Fruit fly (Drosophila melanogaster) whole organism, embryonic: Measurements from ENCODE around the gene CG42554.

Experiments
- CG10209 ChIP-seq: fragments of 200-800 bp; sonication (Bioruptor generic); optimal IDR thresholded peaks from 3 replicates; lab custom pipeline; 2017; ENCODE audit warnings: missing biosample characterization, mild to moderate bottlenecking, missing genetic modification characterization, missing genetic modification reagents
- CG10979 ChIP-seq: fragments of 200-800 bp; sonication (Bioruptor generic); optimal IDR thresholded peaks from 2 replicates; lab custom pipeline; 2018; ENCODE audit warnings: missing biosample characterization, mild to moderate bottlenecking, missing genetic modification characterization, moderate library complexity
- CG11504 ChIP-seq: fragments of 200-800 bp; sonication (Bioruptor generic); optimal IDR thresholded peaks from 3 replicates; lab custom pipeline; 2019; ENCODE audit warnings: missing biosample characterization, mild to moderate bottlenecking, missing genetic modification characterization, moderate library complexity
- CG11696 ChIP-seq: fragments of 200-800 bp; sonication (Bioruptor generic); IDR thresholded peaks from 2 replicates; pipeline ENCODE4 v1.3.6; 2022; ENCODE audit warnings: missing biosample characterization, missing genetic modification characterization
- CG12236 ChIP-seq: fragments of 200-800 bp; sonication (Bioruptor generic); optimal IDR thresholded peaks from 2 replicates; lab custom pipeline; 2016; ENCODE audit warnings: missing biosample characterization, missing genetic modification characterization
- CG12659 ChIP-seq: fragments of 200-800 bp; sonication (Bioruptor generic); optimal IDR thresholded peaks from 3 replicates; lab custom pipeline; 2017; ENCODE audit warnings: mild to moderate bottlenecking, missing biosample characterization, missing genetic modification reagents, missing genetic modification characterization
- CG12769 ChIP-seq: fragments of 200-800 bp; sonication (Bioruptor generic); optimal IDR thresholded peaks from 2 replicates; lab custom pipeline; 2019; ENCODE audit warnings: missing biosample characterization, mild to moderate bottlenecking, missing genetic modification characterization, moderate library complexity
- CG13287 ChIP-seq: fragments of 200-800 bp; sonication (Bioruptor generic); IDR thresholded peaks from 2 replicates; pipeline ENCODE4 v1.3.6; 2022; ENCODE audit warnings: missing biosample characterization, missing genetic modification characterization; ENCODE audit not compliant: partially characterized antibody
- CG13624 ChIP-seq: fragments of 200-800 bp; sonication (Bioruptor generic); optimal IDR thresholded peaks from 2 replicates; lab custom pipeline; 2016; ENCODE audit warnings: missing biosample characterization, missing genetic modification characterization
- CG15514 ChIP-seq: fragments of 200-800 bp; sonication (Bioruptor generic); optimal IDR thresholded peaks from 3 replicates; lab custom pipeline; 2017; ENCODE audit warnings: missing biosample characterization, missing genetic modification characterization, mild to moderate bottlenecking, moderate library complexity, missing genetic modification reagents
- CG17186 ChIP-seq: fragments of 200-800 bp; sonication (Bioruptor generic); optimal IDR thresholded peaks from 3 replicates; lab custom pipeline; 2017; ENCODE audit warnings: missing biosample characterization, missing genetic modification reagents, missing genetic modification characterization
- CG30020 ChIP-seq: fragments of 200-800 bp; optimal IDR thresholded peaks from 2 replicates; lab custom pipeline; 2019; ENCODE audit warnings: missing biosample characterization, mild to moderate bottlenecking, missing genetic modification characterization, moderate library complexity
- CG4360 ChIP-seq: fragments of 200-800 bp; sonication (Bioruptor generic); IDR thresholded peaks from 2 replicates; pipeline ENCODE4 v1.3.6; 2022; ENCODE audit warnings: missing biosample characterization, missing genetic modification characterization
- CG7271 ChIP-seq: fragments of 200-800 bp; sonication (Bioruptor generic); optimal IDR thresholded peaks from 2 replicates; lab custom pipeline; 2018; ENCODE audit warnings: missing biosample characterization, mild to moderate bottlenecking, missing genetic modification characterization, moderate library complexity
- E2f1 ChIP-seq: fragments of 200-800 bp; sonication (Bioruptor generic); IDR thresholded peaks from 2 replicates; pipeline ENCODE4 v1.3.6; 2022; ENCODE audit warnings: missing biosample characterization, missing genetic modification characterization
- HLH3B ChIP-seq: fragments of 200-800 bp; sonication (Bioruptor generic); IDR thresholded peaks from 2 replicates; pipeline ENCODE4 v1.3.6; 2022; ENCODE audit warnings: missing biosample characterization, missing genetic modification characterization
- Hr51 ChIP-seq, 2 experiments: fragments of 200-800 bp; sonication (Bioruptor generic); optimal IDR thresholded peaks; 2 replicates in 1 of 2; 3 replicates in 1 of 2; lab custom pipeline; 2016 to 2018; ENCODE audit warnings: missing biosample characterization in 2 of 2, missing genetic modification characterization in 2 of 2, mild to moderate bottlenecking in 1 of 2, moderate library complexity in 1 of 2
- MESR4 ChIP-seq: fragments of 200-800 bp; sonication (Bioruptor generic); optimal IDR thresholded peaks from 2 replicates; lab custom pipeline; 2018; ENCODE audit warnings: missing biosample characterization, mild to moderate bottlenecking, missing genetic modification characterization, moderate library complexity
- Meics ChIP-seq: fragments of 200-800 bp; sonication (Bioruptor generic); optimal IDR thresholded peaks from 2 replicates; lab custom pipeline; 2017; ENCODE audit warnings: missing biosample characterization, mild to moderate bottlenecking, missing genetic modification characterization
- Trl ChIP-seq, 3 experiments: fragments of >200 bp in 2 of 3; fragments of 200-800 bp in 1 of 3; sonication (Bioruptor generic) in 1 of 3; optimal IDR thresholded peaks; 2 replicates in 1 of 3; 3 replicates in 2 of 3; lab custom pipeline; 2016 to 2017; ENCODE audit warnings: missing biosample characterization in 1 of 3, missing genetic modification characterization in 1 of 3
- YL-1 ChIP-seq: fragments of 200-800 bp; sonication (Bioruptor generic); optimal IDR thresholded peaks from 3 replicates; lab custom pipeline; 2017; ENCODE audit warnings: missing biosample characterization, mild to moderate bottlenecking, missing genetic modification characterization
- bigmax ChIP-seq: fragments of 200-800 bp; sonication (Bioruptor generic); optimal IDR thresholded peaks from 2 replicates; lab custom pipeline; 2018; ENCODE audit warnings: missing biosample characterization, mild to moderate bottlenecking, missing genetic modification characterization
- bsh ChIP-seq, 2 experiments: fragments of 200-800 bp; sonication (Bioruptor generic); optimal IDR thresholded peaks; 2 replicates each; lab custom pipeline; 2017 to 2018; ENCODE audit warnings: mild to moderate bottlenecking in 2 of 2, missing biosample characterization in 2 of 2, missing genetic modification characterization in 2 of 2, moderate library complexity in 1 of 2
- btn ChIP-seq: fragments of 200-800 bp; sonication (Bioruptor generic); optimal IDR thresholded peaks from 2 replicates; lab custom pipeline; 2016; ENCODE audit warnings: missing biosample characterization, missing genetic modification characterization
- chinmo ChIP-seq: fragments of 200-800 bp; sonication (Bioruptor generic); IDR thresholded peaks from 4 replicates; pipeline ENCODE4 v1.3.6; 2022; ENCODE audit warnings: missing biosample characterization, missing genetic modification characterization; ENCODE audit not compliant: partially characterized antibody
- croc ChIP-seq: fragments of 200-800 bp; sonication (Bioruptor generic); conservative IDR thresholded peaks from 3 replicates; pipeline ENCODE4 v1.3.6; 2022; ENCODE audit warnings: missing biosample characterization, missing genetic modification characterization
- dmrt99B ChIP-seq: fragments of 200-800 bp; sonication (Bioruptor generic); optimal IDR thresholded peaks from 2 replicates; lab custom pipeline; 2018; ENCODE audit warnings: missing biosample characterization, mild to moderate bottlenecking, missing genetic modification characterization, moderate library complexity
- ewg ChIP-seq: fragments of 200-800 bp; sonication (Bioruptor generic); optimal IDR thresholded peaks from 3 replicates; lab custom pipeline; 2017; ENCODE audit warnings: mild to moderate bottlenecking, missing biosample characterization, missing genetic modification reagents, missing genetic modification characterization
- gem ChIP-seq: fragments of 200-800 bp; sonication (Bioruptor generic); optimal IDR thresholded peaks from 2 replicates; lab custom pipeline; 2019; ENCODE audit warnings: missing biosample characterization, mild to moderate bottlenecking, missing genetic modification characterization, moderate library complexity
- klu ChIP-seq: fragments of 200-800 bp; sonication (Bioruptor generic); IDR thresholded peaks from 2 replicates; pipeline ENCODE4 v1.3.6; 2022; ENCODE audit warnings: missing biosample characterization, missing genetic modification characterization
- lmd ChIP-seq: fragments of 200-800 bp; sonication (Bioruptor generic); IDR thresholded peaks from 2 replicates; pipeline ENCODE4 v1.3.6; 2022; ENCODE audit warnings: missing biosample characterization, missing genetic modification characterization
- mam ChIP-seq: fragments of 200-800 bp; sonication (Bioruptor generic); optimal IDR thresholded peaks from 3 replicates; lab custom pipeline; 2016; ENCODE audit warnings: missing biosample characterization, missing genetic modification characterization
- nmo ChIP-seq: fragments of 200-800 bp; sonication (Bioruptor generic); optimal IDR thresholded peaks from 2 replicates; lab custom pipeline; 2018; ENCODE audit warnings: missing biosample characterization, mild to moderate bottlenecking, missing genetic modification characterization, moderate library complexity
- nom ChIP-seq: fragments of 200-800 bp; sonication (Bioruptor generic); optimal IDR thresholded peaks from 2 replicates; lab custom pipeline; 2017; ENCODE audit warnings: missing biosample characterization, missing genetic modification characterization, mild to moderate bottlenecking, moderate library complexity, missing genetic modification reagents
- otp ChIP-seq: fragments of 200-800 bp; sonication (Bioruptor generic); IDR thresholded peaks from 3 replicates; pipeline ENCODE4, ENCODE4 v1.3.6; 2022; ENCODE audit warnings: missing biosample characterization, missing genetic modification characterization
- p53 ChIP-seq: fragments of 200-800 bp; sonication (Bioruptor generic); optimal IDR thresholded peaks from 2 replicates; lab custom pipeline; 2016; ENCODE audit warnings: missing biosample characterization, missing genetic modification characterization
- peb ChIP-seq: fragments of 200-800 bp; sonication (Bioruptor generic); IDR thresholded peaks from 2 replicates; pipeline ENCODE4 v1.3.6; 2022; ENCODE audit warnings: missing biosample characterization, missing genetic modification characterization
- phol ChIP-seq: fragments of 200-800 bp; sonication (Bioruptor generic); optimal IDR thresholded peaks from 3 replicates; lab custom pipeline; 2018; ENCODE audit warnings: missing biosample characterization, mild to moderate bottlenecking, missing genetic modification characterization, moderate library complexity
- ro ChIP-seq: fragments of 200-800 bp; sonication (Bioruptor generic); IDR thresholded peaks from 2 replicates; pipeline ENCODE4 v1.3.6; 2022; ENCODE audit warnings: missing biosample characterization, missing genetic modification characterization
- sens ChIP-seq: fragments of 200-800 bp; sonication (Bioruptor generic); peaks from one replicate; lab custom pipeline; 2016; ENCODE audit warnings: missing biosample characterization, missing genetic modification characterization
- sim ChIP-seq: fragments of 200-800 bp; sonication (Bioruptor generic); IDR thresholded peaks from 2 replicates; pipeline ENCODE4 v1.3.6; 2022; ENCODE audit warnings: missing biosample characterization, missing genetic modification characterization
- slp2 ChIP-seq: fragments of 200-800 bp; sonication (Bioruptor generic); optimal IDR thresholded peaks from 2 replicates; lab custom pipeline; 2016; ENCODE audit warnings: missing biosample characterization, missing genetic modification characterization
- so ChIP-seq: fragments of 200-800 bp; sonication (Bioruptor generic); IDR thresholded peaks from 3 replicates; pipeline ENCODE4 v1.3.6; 2022; ENCODE audit warnings: missing biosample characterization, missing genetic modification characterization
- sob ChIP-seq: fragments of 200-800 bp; sonication (Bioruptor generic); IDR thresholded peaks from 2 replicates; pipeline ENCODE4 v1.3.6; 2022; ENCODE audit warnings: missing biosample characterization, missing genetic modification characterization
- tap ChIP-seq: fragments of 200-800 bp; optimal IDR thresholded peaks from 3 replicates; lab custom pipeline; 2019; ENCODE audit warnings: missing biosample characterization, mild to moderate bottlenecking, missing genetic modification characterization, moderate library complexity
- tna ChIP-seq: fragments of 200-800 bp; sonication (Bioruptor generic); IDR thresholded peaks from 2 replicates; pipeline ENCODE4 v1.3.6; 2022; ENCODE audit warnings: missing biosample characterization, missing genetic modification characterization; ENCODE audit not compliant: partially characterized antibody
- tx ChIP-seq: fragments of 200-800 bp; sonication (Bioruptor generic); optimal IDR thresholded peaks from 2 replicates; lab custom pipeline; 2016; ENCODE audit warnings: missing biosample characterization, missing genetic modification characterization
- unpg ChIP-seq: fragments of 200-800 bp; sonication (Bioruptor generic); optimal IDR thresholded peaks from 3 replicates; lab custom pipeline; 2018; ENCODE audit warnings: missing biosample characterization, mild to moderate bottlenecking, missing genetic modification characterization, moderate library complexity
- yki ChIP-seq: fragments of >200 bp; optimal IDR thresholded peaks from 3 replicates; lab custom pipeline; 2018
- zf30C ChIP-seq: fragments of 200-800 bp; sonication (Bioruptor generic); optimal IDR thresholded peaks from 3 replicates; lab custom pipeline; 2018; ENCODE audit warnings: missing biosample characterization, mild to moderate bottlenecking, missing genetic modification characterization

The CG42554 gene

DNA sequence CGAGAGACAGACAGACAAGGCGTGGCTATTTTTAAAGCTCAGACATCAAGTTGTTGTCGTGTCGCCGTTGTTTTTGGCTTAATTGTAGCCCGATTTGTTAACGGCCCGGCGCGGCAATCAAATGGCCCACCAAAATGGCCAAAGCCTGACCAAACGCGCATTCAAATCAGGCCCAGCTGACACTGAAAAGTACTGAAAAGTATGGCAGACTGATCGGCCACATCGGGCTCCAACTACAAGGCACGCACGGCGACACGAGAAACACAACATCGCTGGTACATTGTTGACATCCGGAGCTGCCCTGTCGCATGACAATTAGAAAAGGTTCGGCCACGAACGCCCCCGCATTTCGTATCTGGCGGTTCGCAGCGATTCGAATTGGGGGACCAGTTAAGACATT is 23.7 kb upstream of the CG42554 start (continued):
- TF ChIP-seq sim (GFP tag; lab: Robert Waterston, UW) (no peak), phol (tag; lab: Kevin White, UChicago) (no peak), so (GFP tag; lab: Robert Waterston, UW) (no peak), CG13624 (no peak), yki (lab: Kevin White, UChicago) (no peak), klu (GFP tag; lab: Robert Waterston, UW) (no peak), CG11696 (GFP tag; lab: Robert Waterston, UW) (no peak), gem (tag; lab: Kevin White, UChicago) (no peak), CG10209 (GFP tag; lab: Kevin White, UChicago) (no peak), mam (GFP tag; lab: Kevin White, UChicago) (no peak), peb (no peak), tx (GFP tag; lab: Kevin White, UChicago) (no peak), bsh (GFP tag; optimal IDR thresholded peaks at IDR 0.05; lab: Kevin White, UChicago) (no peak), CG12236 (GFP tag; lab: Kevin White, UChicago) (no peak), CG12769 (peak; percentile 17), CG13287 (GFP tag; lab: Robert Waterston, UW) (no peak), croc (GFP tag; lab: Robert Waterston, UW) (no peak), zf30C (GFP tag; lab: Kevin White, UChicago) (no peak), MESR4 (no peak), sens (GFP tag; lab: Kevin White, UChicago) (peak; percentile 53), ro (GFP tag; lab: Robert Waterston, UW) (no peak), chinmo (GFP tag; lab: Robert Waterston, UW) (0 out of 4 replicates have a peak, but pooled peaks have one; percentile 49), btn (no peak), CG7271 (tag; lab: Kevin White, UChicago) (no peak), tna (GFP tag; lab: Robert Waterston, UW) (no peak), Hr51 (GFP tag; optimal IDR thresholded peaks at IDR 0.05; lab: Kevin White, UChicago) (no peak), CG12659 (GFP tag; lab: Kevin White, UChicago) (no peak), CG17186 (no peak), p53 (no peak), CG30020 (no peak), CG15514 (no peak), bigmax (GFP tag; lab: Kevin White, UChicago) (no peak), Meics (GFP tag; lab: Kevin White, UChicago) (no peak)

DNA sequence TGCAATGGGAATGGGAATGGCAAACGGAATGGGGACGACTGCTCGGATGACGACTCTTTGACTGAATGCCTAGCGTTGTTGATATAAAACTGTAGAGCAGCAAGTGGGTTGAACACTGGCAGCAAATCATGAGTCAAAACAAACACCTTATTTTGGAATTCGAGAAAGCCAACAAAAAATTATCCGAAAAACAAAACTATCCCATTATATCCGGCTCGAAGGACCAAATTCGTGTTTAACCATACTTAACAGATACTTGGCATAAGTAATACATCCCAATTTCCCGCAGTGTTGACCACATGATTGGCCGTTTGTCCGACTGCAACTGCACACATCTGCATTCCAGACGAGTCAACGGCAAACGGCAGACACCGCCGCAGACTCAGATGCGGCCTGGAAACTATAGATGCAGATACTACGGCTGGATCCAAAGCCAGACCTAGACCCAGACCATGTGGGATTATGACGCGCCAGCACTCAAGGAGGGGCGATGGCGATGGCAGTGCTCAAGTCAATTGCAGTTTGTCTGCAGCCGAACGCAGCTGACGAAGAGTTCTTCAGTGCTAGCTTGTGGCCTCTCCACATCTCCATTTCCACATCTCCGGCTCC is 22.1 kb upstream of the CG42554 start:
- TF ChIP-seq tap (peak; percentile 1), nom (GFP tag; lab: Kevin White, UChicago) (peak; percentile 58), sob (GFP tag; lab: Robert Waterston, UW) (no peak), lmd (GFP tag; lab: Robert Waterston, UW) (peak; percentile 15; the same call in 1 of the 2 replicates), CG11504 (tag; lab: Kevin White, UChicago) (peak; percentile 43), otp (GFP tag; lab: Robert Waterston, UW) (no peak), HLH3B (peak; percentile 43; the same call in 1 of the 2 replicates), nmo (GFP tag; lab: Kevin White, UChicago) (peak; percentile 1), dmrt99B (tag; lab: Kevin White, UChicago) (peak; percentile 56), ewg (GFP tag; lab: Kevin White, UChicago) (peak; percentile 14), Trl (optimal IDR thresholded peaks at IDR 0.05; lab: Kevin White, UChicago) (no peak), Trl (GFP tag; optimal IDR thresholded peaks at IDR 0.05; lab: Kevin White, UChicago) (no peak), slp2 (GFP tag; lab: Kevin White, UChicago) (peak; percentile 1), unpg (GFP tag; lab: Kevin White, UChicago) (peak; percentile 46), E2f1 (GFP tag; lab: Robert Waterston, UW) (no peak), Hr51 (GFP tag; optimal IDR thresholded peaks at IDR 0.05; lab: Kevin White, UChicago) (peak in 1 of 2 experiments; percentile 15), CG4360 (no peak), YL-1 (GFP tag; lab: Kevin White, UChicago) (no peak), CG10979 (peak; percentile 19)
